Worm (Caenorhabditis elegans): Measurements from ENCODE around the gene mtm-3.

The mtm-3 gene

ce11 chrIII:3786427-3786935 is 13.8 kb downstream of the mtm-3 start, which contains the start of gene acy-3 (continued):
- TF ChIP-seq ceh-32 (tag; optimal IDR thresholded peaks at IDR 0.05; ENCODE audit: poor library complexity): no peak
- no peak for TF ChIP-seq daf-19 (GFP tag; conservative IDR thresholded peaks at IDR 0.05)
- no peak for TF ChIP-seq sdz-12 (GFP tag; optimal IDR thresholded peaks at IDR 0.05)
- TF ChIP-seq skn-1 (tag; optimal IDR thresholded peaks at IDR 0.05): no peak
- TF ChIP-seq Y5F2A.4 (GFP tag; optimal IDR thresholded peaks at IDR 0.05): no peak
- TF ChIP-seq aly-2 (tag; optimal IDR thresholded peaks at IDR 0.05): no peak
- no peak for TF ChIP-seq zfp-2 (tag; optimal IDR thresholded peaks at IDR 0.05)
- TF ChIP-seq hlh-11 (tag; optimal IDR thresholded peaks at IDR 0.05): peak; percentile 92
- TF ChIP-seq set-16 (GFP tag; IDR thresholded peaks at IDR 0.05): peak; percentile 42
- no peak for TF ChIP-seq lin-15B (tag; optimal IDR thresholded peaks at IDR 0.05)
- peak; percentile 56 for TF ChIP-seq nhr-11 (tag; optimal IDR thresholded peaks at IDR 0.05)
- no peak for TF ChIP-seq unc-62 (GFP tag; optimal IDR thresholded peaks at IDR 0.05 in 1 of 2)
- no peak for TF ChIP-seq unc-62 (tag; optimal IDR thresholded peaks at IDR 0.05)
- TF ChIP-seq mdt-29 (GFP tag; IDR thresholded peaks at IDR 0.05): no peak
- TF ChIP-seq hlh-30 (tag; optimal IDR thresholded peaks at IDR 0.05; ENCODE audit: insufficient read depth): peak; percentile 73
- TF ChIP-seq nhr-48 (tag; optimal IDR thresholded peaks at IDR 0.05): peak; percentile 49
- no peak for TF ChIP-seq madf-5 (GFP tag; IDR thresholded peaks at IDR 0.05)
- no peak for TF ChIP-seq lin-38 (GFP tag; IDR thresholded peaks at IDR 0.05)

- no peak for TF ChIP-seq sdz-12 (GFP tag; optimal IDR thresholded peaks at IDR 0.05)
- TF ChIP-seq dmd-8 (GFP tag; IDR thresholded peaks at IDR 0.05): no peak
- TF ChIP-seq lim-7 (GFP tag; IDR thresholded peaks at IDR 0.05): no peak
- no peak for TF ChIP-seq nhr-10 (tag; optimal IDR thresholded peaks at IDR 0.05)
- TF ChIP-seq php-3 (GFP tag; IDR thresholded peaks at IDR 0.05): peak; percentile 66; the same call in 1 of the 2 replicates
- TF ChIP-seq lin-13 (GFP tag; optimal IDR thresholded peaks at IDR 0.05): no peak
- no peak for TF ChIP-seq egl-43 (GFP tag; IDR thresholded peaks at IDR 0.05)
- TF ChIP-seq ztf-11 (tag; optimal IDR thresholded peaks at IDR 0.05): no peak
- TF ChIP-seq T26A8.4 (GFP tag; IDR thresholded peaks at IDR 0.05): no peak
- no peak for TF ChIP-seq nhr-237 (tag; optimal IDR thresholded peaks at IDR 0.05)
- TF ChIP-seq attf-4 (tag; optimal IDR thresholded peaks at IDR 0.05): no peak
- 0 out of 2 replicates have a peak, but pooled peaks have one; percentile 9 for TF ChIP-seq dmd-6 (GFP tag; IDR thresholded peaks at IDR 0.05)
- TF ChIP-seq hlh-11 (tag; optimal IDR thresholded peaks at IDR 0.05): peak; percentile 45
- TF ChIP-seq daf-12 (tag; optimal IDR thresholded peaks at IDR 0.05): no peak
- TF ChIP-seq dve-1 (tag; optimal IDR thresholded peaks at IDR 0.05; ENCODE audit: insufficient read depth): peak; percentile 57
- no peak for TF ChIP-seq unc-39 (tag; optimal IDR thresholded peaks at IDR 0.05)
- TF ChIP-seq hmg-1.1 (GFP tag; IDR thresholded peaks at IDR 0.05): no peak
- no peak for TF ChIP-seq mxl-2 (GFP tag; conservative IDR thresholded peaks at IDR 0.05)
- no peak for TF ChIP-seq daf-16 (GFP tag; optimal IDR thresholded peaks at IDR 0.05)
- TF ChIP-seq daf-16 (tag; optimal IDR thresholded peaks at IDR 0.05): peak; percentile 21
- TF ChIP-seq jun-1 (tag; optimal IDR thresholded peaks at IDR 0.05): no peak
- TF ChIP-seq nhr-28 (tag; optimal IDR thresholded peaks at IDR 0.05): peak; percentile 34
- TF ChIP-seq pqm-1 (tag; optimal IDR thresholded peaks at IDR 0.05): peak; percentile 81
- no peak for TF ChIP-seq dpl-1 (GFP tag; optimal IDR thresholded peaks at IDR 0.05)
- TF ChIP-seq skn-1 (tag; optimal IDR thresholded peaks at IDR 0.05): no peak
- TF ChIP-seq duxl-1 (tag; optimal IDR thresholded peaks at IDR 0.05; ENCODE audit: poor library complexity): no peak
Observed at ce11 chrIII:3785094-3785493, 15.2 kb downstream of the mtm-3 start.

ce11 chrIII:3783914-3784313 is 16.4 kb downstream of the mtm-3 start:
- TF ChIP-seq nhr-42 (GFP tag; IDR thresholded peaks at IDR 0.05) (no peak), hlh-30 (tag; optimal IDR thresholded peaks at IDR 0.05; ENCODE audit: insufficient read depth) (peak; percentile 35), aha-1 (tag) (no peak), unc-62 (GFP tag; optimal IDR thresholded peaks at IDR 0.05 in 1 of 2) (peak in 1 of 2 experiments; percentile 96), unc-62 (tag; optimal IDR thresholded peaks at IDR 0.05) (no peak), lin-1 (GFP tag; IDR thresholded peaks at IDR 0.05) (no peak), mdt-29 (GFP tag; IDR thresholded peaks at IDR 0.05) (no peak), nhr-11 (tag; optimal IDR thresholded peaks at IDR 0.05) (no peak), ceh-82 (tag; optimal IDR thresholded peaks at IDR 0.05) (no peak)

Data from whole organism, L4 larva.